Worm (Caenorhabditis elegans) whole organism, L1 larva: Measurements from ENCODE around the gene F32B6.4.

Experiments used
- C04F5.9 ChIP-seq: sonication (generic microtip); optimal IDR thresholded peaks from 2 replicates; lab custom pipeline; 2016; ENCODE audit warnings: missing genetic modification characterization, missing compliant biosample characterization
- C16A3.4 ChIP-seq: fragments of 150-350 bp; optimal IDR thresholded peaks from 2 replicates; lab custom pipeline; 2014; ENCODE audit warnings: missing biosample characterization, missing genetic modification characterization
- C34B4.2 ChIP-seq: sonication (generic microtip); optimal IDR thresholded peaks from 2 replicates; lab custom pipeline; 2017; ENCODE audit warnings: mild to moderate bottlenecking, missing genetic modification characterization, missing compliant biosample characterization
- F16B12.6 ChIP-seq: fragments of 150-350 bp; optimal IDR thresholded peaks from 2 replicates; lab custom pipeline; 2014; ENCODE audit warnings: missing biosample characterization, missing genetic modification characterization
- alr-1 ChIP-seq: fragments of 200-800 bp; sonication (Bioruptor generic); optimal IDR thresholded peaks from 2 replicates; lab custom pipeline; 2018; ENCODE audit warnings: borderline replicate concordance, mild to moderate bottlenecking, missing genetic modification characterization, missing compliant biosample characterization
- ama-1 ChIP-seq: fragments of 150-350 bp; optimal IDR thresholded peaks from 2 replicates; lab custom pipeline; 2014
- ceh-8 ChIP-seq: fragments of 200-800 bp; sonication (Bioruptor generic); optimal IDR thresholded peaks from 2 replicates; lab custom pipeline; 2018; ENCODE audit warnings: mild to moderate bottlenecking, missing genetic modification characterization, moderate library complexity, missing compliant biosample characterization
- ceh-82 ChIP-seq, 3 experiments: fragments of 150-350 bp in 1 of 3; sonication (generic microtip) in 2 of 3; optimal IDR thresholded peaks; 2 replicates each; lab custom pipeline; 2014 to 2017; ENCODE audit warnings: missing biosample characterization in 3 of 3, missing genetic modification characterization in 3 of 3
- ceh-88 ChIP-seq: fragments of 200-800 bp; sonication (Bioruptor generic); IDR thresholded peaks from 2 replicates; pipeline ENCODE4 v1.3.6; 2022; ENCODE audit warnings: missing genetic modification characterization, missing compliant biosample characterization
- ceh-90 ChIP-seq: sonication (generic microtip); optimal IDR thresholded peaks from 2 replicates; lab custom pipeline; 2016; ENCODE audit warnings: missing genetic modification characterization, missing compliant biosample characterization
- dpl-1 ChIP-seq, 3 experiments: fragments of 150-350 bp in 2 of 3; sonication (generic microtip) in 1 of 3; optimal IDR thresholded peaks; 2 replicates each; lab custom pipeline; 2014 to 2017; ENCODE audit warnings: missing biosample characterization in 3 of 3, missing genetic modification characterization in 3 of 3, missing genetic modification reagents in 3 of 3
- dsc-1 ChIP-seq: sonication (generic microtip); optimal IDR thresholded peaks from 2 replicates; lab custom pipeline; 2016; ENCODE audit warnings: mild to moderate bottlenecking, missing genetic modification characterization, missing compliant biosample characterization
- egl-27 ChIP-seq, 2 experiments: fragments of 150-350 bp in 1 of 2; sonication (generic microtip); optimal IDR thresholded peaks; 3 replicates each; lab custom pipeline; 2017 to 2018; ENCODE audit warnings: missing biosample characterization in 2 of 2, missing genetic modification characterization in 2 of 2, missing genetic modification reagents in 2 of 2
- elt-2 ChIP-seq: sonication (generic microtip); optimal IDR thresholded peaks from 2 replicates; lab custom pipeline; 2016; ENCODE audit warnings: missing genetic modification characterization, mild to moderate bottlenecking, inconsistent platforms, missing compliant biosample characterization, missing genetic modification reagents
- fkh-10 ChIP-seq: sonication (generic microtip); optimal IDR thresholded peaks from 2 replicates; lab custom pipeline; 2017; ENCODE audit warnings: missing biosample characterization, missing genetic modification reagents, missing genetic modification characterization
- fkh-4 ChIP-seq: sonication (generic microtip); optimal IDR thresholded peaks from 2 replicates; lab custom pipeline; 2016; ENCODE audit warnings: missing compliant biosample characterization, missing genetic modification characterization, borderline replicate concordance
- fos-1 ChIP-seq: fragments of 150-350 bp; optimal IDR thresholded peaks from 2 replicates; lab custom pipeline; 2014; ENCODE audit warnings: missing biosample characterization, missing genetic modification characterization
- isw-1 ChIP-seq: fragments of 200-800 bp; sonication (Bioruptor generic); IDR thresholded peaks from 2 replicates; pipeline ENCODE4 v1.3.6; 2022; ENCODE audit warnings: missing genetic modification characterization, missing compliant biosample characterization
- lin-35 ChIP-seq, 2 experiments: fragments of 150-350 bp; optimal IDR thresholded peaks; 2 replicates each; lab custom pipeline; 2014; ENCODE audit warnings: missing biosample characterization in 2 of 2, missing genetic modification characterization in 2 of 2, missing genetic modification reagents in 2 of 2
- lin-39 ChIP-seq: fragments of 150-350 bp; optimal IDR thresholded peaks from 2 replicates; lab custom pipeline; 2014; ENCODE audit warnings: missing biosample characterization, missing genetic modification reagents, missing genetic modification characterization
- lir-3 ChIP-seq: sonication (generic microtip); optimal IDR thresholded peaks from 2 replicates; lab custom pipeline; 2016; ENCODE audit warnings: mild to moderate bottlenecking, missing genetic modification characterization, moderate library complexity, missing compliant biosample characterization; ENCODE audit not compliant: poor library complexity
- lsy-2 ChIP-seq, 2 experiments: fragments of 150-350 bp; optimal IDR thresholded peaks; 2 replicates each; lab custom pipeline; 2014; ENCODE audit warnings: missing biosample characterization in 2 of 2, missing genetic modification characterization in 2 of 2
- mdl-1 ChIP-seq, 2 experiments: fragments of 150-350 bp; optimal IDR thresholded peaks; 2 replicates each; lab custom pipeline; 2014 to 2017; ENCODE audit warnings: missing biosample characterization in 2 of 2, missing genetic modification characterization in 2 of 2, inconsistent platforms in 1 of 2
- nhr-11 ChIP-seq: fragments of 150-350 bp; optimal IDR thresholded peaks from 2 replicates; lab custom pipeline; 2014; ENCODE audit warnings: missing biosample characterization, missing genetic modification characterization
- nhr-20 ChIP-seq: sonication (generic microtip); optimal IDR thresholded peaks from 2 replicates; lab custom pipeline; 2016; ENCODE audit warnings: mild to moderate bottlenecking, missing genetic modification characterization, missing compliant biosample characterization
- nhr-237 ChIP-seq: fragments of 150-350 bp; optimal IDR thresholded peaks from 2 replicates; lab custom pipeline; 2014; ENCODE audit warnings: missing biosample characterization, missing genetic modification characterization
- nhr-28 ChIP-seq: fragments of 150-350 bp; optimal IDR thresholded peaks from 2 replicates; lab custom pipeline; 2014; ENCODE audit warnings: missing biosample characterization, missing genetic modification characterization
- nhr-47 ChIP-seq: sonication (generic microtip); optimal IDR thresholded peaks from 2 replicates; lab custom pipeline; 2016; ENCODE audit warnings: mild to moderate bottlenecking, missing genetic modification characterization, moderate library complexity, missing compliant biosample characterization
- nhr-71 ChIP-seq: sonication (generic microtip); optimal IDR thresholded peaks from 2 replicates; lab custom pipeline; 2016; ENCODE audit warnings: mild to moderate bottlenecking, missing genetic modification characterization, moderate library complexity, missing compliant biosample characterization
- nhr-76 ChIP-seq: sonication (generic microtip); optimal IDR thresholded peaks from 2 replicates; lab custom pipeline; 2017; ENCODE audit warnings: missing biosample characterization, missing genetic modification characterization
- nhr-77 ChIP-seq: fragments of 150-350 bp; optimal IDR thresholded peaks from 2 replicates; lab custom pipeline; 2014; ENCODE audit warnings: missing biosample characterization, missing genetic modification characterization
- nhr-90 ChIP-seq: sonication (generic microtip); optimal IDR thresholded peaks from 2 replicates; lab custom pipeline; 2016; ENCODE audit warnings: mild to moderate bottlenecking, missing genetic modification characterization, missing compliant biosample characterization; ENCODE audit not compliant: poor library complexity
- pag-3 ChIP-seq: sonication (generic microtip); optimal IDR thresholded peaks from 2 replicates; lab custom pipeline; 2017; ENCODE audit warnings: missing genetic modification characterization, mild to moderate bottlenecking, missing compliant biosample characterization, antibody characterized with exemption, borderline replicate concordance; ENCODE audit not compliant: insufficient read depth
- pax-3 ChIP-seq: fragments of 200-800 bp; sonication (Bioruptor generic); optimal IDR thresholded peaks from 2 replicates; lab custom pipeline; 2018; ENCODE audit warnings: mild to moderate bottlenecking, missing genetic modification characterization, moderate library complexity, missing compliant biosample characterization
- pqm-1 ChIP-seq: sonication (generic microtip); optimal IDR thresholded peaks from 3 replicates; lab custom pipeline; 2017; ENCODE audit warnings: missing biosample characterization, missing genetic modification characterization
- rnt-1 ChIP-seq: sonication (generic microtip); optimal IDR thresholded peaks from 2 replicates; lab custom pipeline; 2016; ENCODE audit warnings: mild to moderate bottlenecking, missing genetic modification characterization, moderate library complexity, missing compliant biosample characterization
- skn-1 ChIP-seq: fragments of 150-350 bp; optimal IDR thresholded peaks from 2 replicates; lab custom pipeline; 2014; ENCODE audit warnings: missing biosample characterization, missing genetic modification characterization
- snpc-4 ChIP-seq: fragments of 150-350 bp; optimal IDR thresholded peaks from 2 replicates; lab custom pipeline; 2014; ENCODE audit warnings: missing biosample characterization, missing genetic modification characterization
- sox-4 ChIP-seq: sonication (generic microtip); optimal IDR thresholded peaks from 2 replicates; lab custom pipeline; 2016; ENCODE audit warnings: missing genetic modification characterization, missing compliant biosample characterization
- sptf-1 ChIP-seq: fragments of 150-350 bp; optimal IDR thresholded peaks from 2 replicates; lab custom pipeline; 2014; ENCODE audit warnings: missing biosample characterization, missing genetic modification characterization
- tbx-2 ChIP-seq: sonication (generic microtip); optimal IDR thresholded peaks from 2 replicates; lab custom pipeline; 2016; ENCODE audit warnings: missing genetic modification characterization, missing compliant biosample characterization
- unc-130 ChIP-seq: fragments of 150-350 bp; optimal IDR thresholded peaks from 2 replicates; lab custom pipeline; 2017; ENCODE audit warnings: missing biosample characterization, missing genetic modification characterization, inconsistent platforms
- unc-30 ChIP-seq: sonication (generic microtip); optimal IDR thresholded peaks from 2 replicates; lab custom pipeline; 2017; ENCODE audit warnings: missing biosample characterization, missing genetic modification characterization
- vab-15 ChIP-seq: sonication (generic microtip); optimal IDR thresholded peaks from 2 replicates; lab custom pipeline; 2017; ENCODE audit warnings: missing genotype, mild to moderate bottlenecking, missing genetic modification characterization, missing compliant biosample characterization
- zip-4 ChIP-seq: fragments of 200-800 bp; sonication (Bioruptor generic); optimal IDR thresholded peaks from 2 replicates; lab custom pipeline; 2018; ENCODE audit warnings: mild to moderate bottlenecking, missing genetic modification characterization, moderate library complexity, missing compliant biosample characterization
- ztf-11 ChIP-seq, 2 experiments: sonication (generic microtip); optimal IDR thresholded peaks; 2 replicates each; lab custom pipeline; 2016 to 2017; ENCODE audit warnings: missing genetic modification characterization in 2 of 2, missing biosample characterization in 1 of 2, missing compliant biosample characterization in 1 of 2
- ztf-4 ChIP-seq: fragments of 150-350 bp; optimal IDR thresholded peaks from 2 replicates; lab custom pipeline; 2014; ENCODE audit warnings: missing biosample characterization, missing genetic modification characterization

The F32B6.4 gene

ce11 chrIV:9867915-9868314 lies 23.9 kb downstream of the F32B6.4 start (continued):
- TF ChIP-seq ceh-82 (tag; optimal IDR thresholded peaks at IDR 0.05; lab: Kevin White, UChicago) (no peak), C04F5.9 (no peak), unc-30 (tag; lab: Kevin White, UChicago) (no peak), fkh-10 (GFP tag; lab: Kevin White, UChicago) (no peak), pqm-1 (tag; lab: Kevin White, UChicago) (no peak), fos-1 (tag; lab: Kevin White, UChicago) (no peak), fkh-4 (tag; lab: Kevin White, UChicago) (no peak), nhr-76 (no peak), nhr-71 (tag; lab: Kevin White, UChicago) (peak; percentile 93), mdl-1 (tag; optimal IDR thresholded peaks at IDR 0.05; lab: Kevin White, UChicago) (peak in 1 of 2 experiments; percentile 64), egl-27 (tag; optimal IDR thresholded peaks at IDR 0.05; lab: Kevin White, UChicago) (no peak), sptf-1 (no peak), C34B4.2 (no peak), lir-3 (tag; lab: Kevin White, UChicago) (peak; percentile 56), C16A3.4 (tag; lab: Kevin White, UChicago) (peak; percentile 44), nhr-20 (tag; lab: Kevin White, UChicago) (peak; percentile 96), ztf-11 (tag; optimal IDR thresholded peaks at IDR 0.05; lab: Kevin White, UChicago) (no peak), isw-1 (GFP tag; lab: Robert Waterston, UW) (no peak), dsc-1 (tag; lab: Kevin White, UChicago) (no peak), rnt-1 (tag; lab: Kevin White, UChicago) (no peak), vab-15 (no peak), ceh-8 (no peak), nhr-90 (tag; lab: Kevin White, UChicago) (peak; percentile 87), ztf-4 (tag; lab: Kevin White, UChicago) (peak; percentile 62), alr-1 (no peak), zip-4 (no peak), pag-3 (tag; lab: Kevin White, UChicago) (no peak), nhr-77 (no peak), sox-4 (tag; lab: Kevin White, UChicago) (no peak), dpl-1 (GFP tag; optimal IDR thresholded peaks at IDR 0.05; lab: Kevin White, UChicago) (peak in 1 of 3 experiments; percentile 28)

DNA sequence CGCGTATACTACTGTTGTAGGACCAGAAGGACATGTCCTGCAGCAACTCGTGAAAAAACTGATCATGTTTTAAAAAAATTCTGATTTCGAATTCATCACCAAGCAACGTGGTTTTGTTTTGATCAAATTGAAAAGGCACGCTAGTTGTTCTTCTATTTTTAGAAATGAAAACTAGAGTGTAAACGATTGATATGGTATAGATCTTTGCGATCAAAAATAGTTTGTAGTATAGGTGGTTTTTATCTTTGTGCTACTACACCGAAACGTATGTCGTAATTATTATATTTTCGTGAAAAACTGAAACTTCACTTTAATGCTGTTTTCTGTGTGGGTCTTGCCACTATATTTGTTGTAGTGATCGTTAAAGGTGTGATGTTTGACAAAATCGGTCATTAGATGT lies 25.0 kb downstream of the F32B6.4 start:
- TF ChIP-seq nhr-20 (tag; lab: Kevin White, UChicago): peak; percentile 59
- TF ChIP-seq nhr-71 (tag; lab: Kevin White, UChicago): no peak

- TF ChIP-seq F16B12.6 (tag; lab: Kevin White, UChicago) (no peak), nhr-47 (tag; lab: Kevin White, UChicago) (no peak), lsy-2 (tag; optimal IDR thresholded peaks at IDR 0.05; lab: Kevin White, UChicago) (no peak), nhr-28 (tag; lab: Kevin White, UChicago) (no peak)
These were observed 27.1 kb downstream of the F32B6.4 start, which contains the start of the genes K07F5.15 and K07F5.22 for ce11 chrIV:9864778-9865177. Gene K07F5.15 (plus strand): TSS chrIV:9865078. Gene K07F5.22 (plus strand): TSS chrIV:9865078.

- TF ChIP-seq nhr-90 (tag; lab: Kevin White, UChicago) (no peak), alr-1 (no peak), lin-35 (GFP tag; optimal IDR thresholded peaks at IDR 0.05; lab: Kevin White, UChicago) (no peak), skn-1 (no peak), elt-2 (no peak), nhr-20 (tag; lab: Kevin White, UChicago) (no peak), pax-3 (no peak), unc-130 (tag; lab: Kevin White, UChicago) (no peak), ceh-88 (GFP tag; lab: Robert Waterston, UW) (no peak), fkh-4 (tag; lab: Kevin White, UChicago) (no peak), ceh-90 (tag; lab: Kevin White, UChicago) (no peak), snpc-4 (tag; lab: Kevin White, UChicago) (no peak), nhr-11 (tag; lab: Kevin White, UChicago) (no peak), egl-27 (tag; optimal IDR thresholded peaks at IDR 0.05; lab: Kevin White, UChicago) (no peak), ama-1 (no peak), nhr-237 (tag; lab: Kevin White, UChicago) (no peak), tbx-2 (tag; lab: Kevin White, UChicago) (no peak), nhr-28 (tag; lab: Kevin White, UChicago) (no peak), lin-39 (tag; lab: Kevin White, UChicago) (no peak)
These were observed 28.0 kb downstream of the F32B6.4 start, which contains the start of gene K07F5.16 for ce11 chrIV:9863817-9864216. Gene K07F5.16 (plus strand): TSS chrIV:9864117.
